Worm (Caenorhabditis elegans): ENCODE data around the gene cwp-4.

Gene cwp-4

DNA sequence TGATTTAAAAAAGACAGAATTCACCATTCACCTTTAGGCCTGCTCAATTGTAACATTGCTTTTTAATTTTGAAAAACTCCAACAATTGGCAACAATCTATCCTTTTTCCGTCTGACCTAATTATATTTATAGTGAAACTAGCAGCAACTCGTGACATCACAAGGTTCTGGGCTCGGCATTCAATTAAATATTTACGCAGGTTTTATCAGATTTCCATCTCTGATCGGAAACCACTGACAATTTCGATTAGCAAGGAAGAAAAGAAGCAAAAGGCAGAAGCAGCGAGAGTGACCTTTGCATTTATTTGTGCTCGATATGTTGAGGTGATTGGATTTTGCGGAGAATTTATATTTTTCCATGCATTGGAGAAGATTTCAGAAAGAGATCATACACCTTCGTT lies 37.0 kb downstream of the cwp-4 start:
- TF ChIP-seq php-3 (GFP tag; IDR thresholded peaks at IDR 0.05) = no peak
- no peak for TF ChIP-seq dmd-6 (GFP tag; IDR thresholded peaks at IDR 0.05)
- TF ChIP-seq vab-7 (GFP tag; IDR thresholded peaks at IDR 0.05) = no peak
- no peak for TF ChIP-seq nhr-10 (tag; optimal IDR thresholded peaks at IDR 0.05)
- TF ChIP-seq nhr-25 (tag; optimal IDR thresholded peaks at IDR 0.05; ENCODE audit: borderline replicate concordance, insufficient read depth) = no peak

- TF ChIP-seq dmd-6 (GFP tag; IDR thresholded peaks at IDR 0.05) (no peak), php-3 (GFP tag; IDR thresholded peaks at IDR 0.05) (no peak), lsy-2 (tag; optimal IDR thresholded peaks at IDR 0.05) (no peak), Y48G9A.11 (GFP tag; IDR thresholded peaks at IDR 0.05) (no peak), gei-8 (GFP tag; optimal IDR thresholded peaks at IDR 0.05) (no peak), cey-2 (tag; optimal IDR thresholded peaks at IDR 0.05; ENCODE audit: borderline replicate concordance, insufficient read depth) (no peak), egl-27 (tag; optimal IDR thresholded peaks at IDR 0.05) (no peak), daf-12 (tag; optimal IDR thresholded peaks at IDR 0.05) (no peak)
Measured at ce11 chrV:5097035-5097434, 43.6 kb downstream of the cwp-4 start, which contains the start of gene C04F5.2. TSS of gene C04F5.2 (minus strand) at chrV:5097135.

DNA sequence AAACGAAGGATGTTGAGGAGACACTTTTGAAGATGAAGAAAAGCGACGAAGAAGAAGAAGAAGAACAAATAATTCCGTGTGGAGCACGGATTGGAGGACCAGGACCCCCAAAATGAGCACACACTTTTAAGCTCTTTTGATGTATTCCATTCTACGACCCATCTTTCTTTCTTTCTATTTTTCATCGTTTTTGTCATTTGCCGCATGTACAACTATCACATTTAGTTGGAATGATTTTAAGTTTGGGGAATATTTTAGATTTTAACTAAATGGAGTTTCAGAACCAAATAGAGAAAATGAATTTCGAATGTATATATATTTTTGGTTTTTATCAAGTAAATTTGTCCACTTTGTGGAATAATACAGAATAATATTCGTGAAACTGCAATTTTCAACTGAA lies 45.5 kb downstream of the cwp-4 start, which contains the start of gene unc-46:
TSS of gene unc-46 (minus strand) at position 101 of the 400 bp plus-strand sequence.
- peak in 1 of 2 experiments; percentile 61 for TF ChIP-seq unc-62 (GFP tag; optimal IDR thresholded peaks at IDR 0.05 in 1 of 2)
- no peak for TF ChIP-seq unc-62 (tag; optimal IDR thresholded peaks at IDR 0.05)
- no peak for TF ChIP-seq lim-7 (GFP tag; IDR thresholded peaks at IDR 0.05)

- TF ChIP-seq spr-1 (tag; optimal IDR thresholded peaks at IDR 0.05) (no peak), zfp-2 (tag; optimal IDR thresholded peaks at IDR 0.05) (no peak), sdz-12 (GFP tag; optimal IDR thresholded peaks at IDR 0.05) (no peak), dve-1 (tag; optimal IDR thresholded peaks at IDR 0.05; ENCODE audit: insufficient read depth) (no peak), ceh-28 (tag; optimal IDR thresholded peaks at IDR 0.05) (no peak), madf-9 (GFP tag; conservative IDR thresholded peaks at IDR 0.05) (no peak), duxl-1 (tag; optimal IDR thresholded peaks at IDR 0.05; ENCODE audit: poor library complexity) (no peak), skn-1 (tag; optimal IDR thresholded peaks at IDR 0.05) (no peak), rbr-2 (tag; optimal IDR thresholded peaks at IDR 0.05) (no peak), ztf-7 (tag; optimal IDR thresholded peaks at IDR 0.05) (no peak), lin-39 (tag; optimal IDR thresholded peaks at IDR 0.05) (no peak), nhr-25 (tag; optimal IDR thresholded peaks at IDR 0.05; ENCODE audit: borderline replicate concordance, insufficient read depth) (no peak), mxl-2 (GFP tag; conservative IDR thresholded peaks at IDR 0.05) (no peak), hif-1 (tag; optimal IDR thresholded peaks at IDR 0.05) (no peak), ceh-82 (tag; optimal IDR thresholded peaks at IDR 0.05) (no peak), unc-39 (tag; optimal IDR thresholded peaks at IDR 0.05) (no peak), vab-7 (GFP tag; IDR thresholded peaks at IDR 0.05) (no peak), hmg-1.1 (GFP tag; IDR thresholded peaks at IDR 0.05) (no peak), daf-19 (GFP tag; conservative IDR thresholded peaks at IDR 0.05) (no peak)
Measured at ce11 chrV:5102017-5102416, 48.6 kb downstream of the cwp-4 start, which contains the start of gene srab-1. TSS of gene srab-1 (minus strand) at chrV:5102117.

DNA sequence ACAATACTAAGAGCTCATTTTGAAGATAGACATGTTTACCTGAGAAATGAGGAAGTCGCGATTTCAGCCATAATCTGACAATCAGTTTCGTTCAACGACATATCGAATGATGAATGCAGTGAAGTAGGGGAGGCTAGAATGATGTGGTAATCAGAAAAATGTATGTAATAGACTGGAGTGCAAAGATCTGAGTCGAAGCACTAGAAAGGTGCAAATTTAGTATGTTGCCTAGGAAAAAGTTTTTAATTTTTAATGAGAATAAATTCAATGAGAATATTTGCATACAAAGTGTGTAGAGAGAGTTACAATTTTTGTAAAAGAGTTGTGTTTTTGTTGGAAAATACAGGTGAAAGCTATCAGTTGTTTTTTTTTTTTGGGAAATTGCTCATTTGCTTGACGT lies 51.5 kb downstream of the cwp-4 start, which contains the start of gene srab-2:
TSS of gene srab-2 (minus strand) at position 101 of the 400 bp plus-strand sequence.
- TF ChIP-seq hlh-11 (tag; optimal IDR thresholded peaks at IDR 0.05) = no peak
- no peak for TF ChIP-seq rbr-2 (tag; optimal IDR thresholded peaks at IDR 0.05)
- TF ChIP-seq lin-29 (GFP tag; IDR thresholded peaks at IDR 0.05) = no peak
- no peak for TF ChIP-seq daf-8 (GFP tag; IDR thresholded peaks at IDR 0.05)
- no peak for TF ChIP-seq ztf-11 (tag; optimal IDR thresholded peaks at IDR 0.05)

All from whole organism, L4 larva.